Worm (Caenorhabditis elegans): ENCODE results near the gene C16C10.9.

The C16C10.9 gene

DNA sequence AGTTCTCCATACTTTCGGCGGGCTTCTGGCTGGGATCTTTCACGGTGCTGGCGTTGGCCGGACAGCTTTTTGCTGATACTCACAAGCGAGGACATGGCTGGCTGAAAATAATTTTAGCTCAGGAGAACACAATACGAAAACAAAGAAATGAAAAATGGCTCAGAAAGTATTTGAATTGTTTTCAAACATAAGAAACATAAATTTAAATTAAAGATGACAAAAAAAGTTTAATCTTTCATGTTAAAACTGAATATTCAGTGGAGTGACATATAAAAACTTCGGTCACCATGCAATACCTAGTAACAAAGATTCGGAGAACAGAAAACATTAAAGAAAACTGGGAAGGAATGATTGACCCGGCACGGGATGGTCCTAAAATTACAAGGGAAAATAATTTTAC, 21.4 kb upstream of the C16C10.9 start, which contains the start of gene C16C10.2:
C16C10.2 (minus strand) TSS at position 101 of the 400 bp plus-strand sequence.
- TF ChIP-seq hlh-8 (tag; optimal IDR thresholded peaks at IDR 0.05) (no peak), ref-2 (tag; optimal IDR thresholded peaks at IDR 0.05) (no peak), tbx-7 (tag; optimal IDR thresholded peaks at IDR 0.05) (no peak), ceh-45 (GFP tag; IDR thresholded peaks at IDR 0.05) (no peak), eyg-1 (tag; optimal IDR thresholded peaks at IDR 0.05) (no peak), fkh-6 (tag; optimal IDR thresholded peaks at IDR 0.05) (no peak), npax-4 (tag; optimal IDR thresholded peaks at IDR 0.05) (no peak)

DNA sequence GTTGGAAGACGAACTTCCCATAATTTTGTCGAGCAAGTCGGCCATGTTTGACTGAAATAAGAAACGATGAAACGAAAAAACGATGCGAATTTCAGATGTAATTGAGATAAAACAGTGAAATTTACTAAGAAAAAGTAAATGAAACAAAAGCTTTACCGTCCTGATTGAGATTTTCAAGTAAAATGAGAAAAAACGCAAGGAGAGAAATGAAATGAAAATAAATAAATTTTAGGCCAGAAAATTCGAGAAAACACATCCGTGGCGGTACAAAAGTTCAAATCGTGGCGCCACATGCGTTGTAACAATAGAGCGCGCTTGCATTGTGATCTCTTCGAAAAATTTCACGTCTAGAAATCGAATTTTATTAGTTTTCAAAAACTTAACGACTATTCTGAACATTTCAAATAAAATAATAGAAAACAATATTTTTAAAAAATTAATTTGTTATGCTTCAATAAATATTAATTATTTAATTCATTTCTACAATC, 19.0 kb upstream of the C16C10.9 start, which contains the start of the genes hrde-1 and C16C10.13:
hrde-1 (minus strand) TSS at position 51 of the 488 bp plus-strand sequence.
C16C10.13 (plus strand) TSS at position 332 of the 488 bp plus-strand sequence.
- TF ChIP-seq pax-1 (tag; optimal IDR thresholded peaks at IDR 0.05) (no peak), T23F11.4 (GFP tag; optimal IDR thresholded peaks at IDR 0.05) (no peak), ahr-1 (tag; optimal IDR thresholded peaks at IDR 0.05) (no peak), eyg-1 (tag; optimal IDR thresholded peaks at IDR 0.05) (no peak), ref-2 (tag; optimal IDR thresholded peaks at IDR 0.05) (no peak), ceh-14 (tag; optimal IDR thresholded peaks at IDR 0.05) (no peak), nfya-1 (tag; optimal IDR thresholded peaks at IDR 0.05) (no peak), gmeb-2 (tag; optimal IDR thresholded peaks at IDR 0.05) (no peak), tbx-2 (tag; optimal IDR thresholded peaks at IDR 0.05) (no peak), nhr-11 (tag; optimal IDR thresholded peaks at IDR 0.05) (no peak), ceh-30 (tag; optimal IDR thresholded peaks at IDR 0.05) (no peak), dve-1 (tag; optimal IDR thresholded peaks at IDR 0.05) (no peak), ceh-9 (tag; optimal IDR thresholded peaks at IDR 0.05) (no peak), dmd-4 (tag; optimal IDR thresholded peaks at IDR 0.05; ENCODE audit: borderline replicate concordance) (no peak), syd-9 (tag; optimal IDR thresholded peaks at IDR 0.05) (no peak)

DNA sequence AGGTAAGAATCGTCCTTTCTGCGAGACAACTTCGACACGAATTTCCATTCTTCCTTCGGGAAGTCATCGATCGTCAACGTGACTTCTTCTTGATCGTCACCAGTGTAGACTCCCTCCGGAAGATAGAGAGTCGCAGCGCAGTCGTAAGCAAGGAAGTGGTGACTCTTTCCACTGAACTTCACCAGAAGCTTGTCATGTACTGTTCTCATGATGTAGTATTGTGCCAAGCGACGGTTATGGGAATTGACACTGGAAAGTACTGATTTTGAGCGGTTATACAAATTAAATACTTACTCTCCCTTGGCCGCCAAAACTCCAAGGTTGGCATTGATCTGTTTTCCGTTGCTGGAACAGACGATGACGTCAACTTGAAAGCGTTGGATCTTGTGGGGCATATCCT, 18.3 kb upstream of the C16C10.9 start:
- TF ChIP-seq fax-1 (tag; optimal IDR thresholded peaks at IDR 0.05) (no peak), ceh-9 (tag; optimal IDR thresholded peaks at IDR 0.05) (no peak), ceh-24 (tag; optimal IDR thresholded peaks at IDR 0.05) (no peak), Y22D7AL.16 (tag; optimal IDR thresholded peaks at IDR 0.05) (no peak), ceh-18 (tag; optimal IDR thresholded peaks at IDR 0.05) (no peak), pax-1 (tag; optimal IDR thresholded peaks at IDR 0.05) (no peak), ceh-31 (tag; optimal IDR thresholded peaks at IDR 0.05) (no peak), ceh-19 (GFP tag; optimal IDR thresholded peaks at IDR 0.05) (no peak), C08G9.2 (tag; optimal IDR thresholded peaks at IDR 0.05) (no peak), T23F11.4 (GFP tag; optimal IDR thresholded peaks at IDR 0.05) (no peak), ceh-34 (tag; optimal IDR thresholded peaks at IDR 0.05) (no peak)

DNA sequence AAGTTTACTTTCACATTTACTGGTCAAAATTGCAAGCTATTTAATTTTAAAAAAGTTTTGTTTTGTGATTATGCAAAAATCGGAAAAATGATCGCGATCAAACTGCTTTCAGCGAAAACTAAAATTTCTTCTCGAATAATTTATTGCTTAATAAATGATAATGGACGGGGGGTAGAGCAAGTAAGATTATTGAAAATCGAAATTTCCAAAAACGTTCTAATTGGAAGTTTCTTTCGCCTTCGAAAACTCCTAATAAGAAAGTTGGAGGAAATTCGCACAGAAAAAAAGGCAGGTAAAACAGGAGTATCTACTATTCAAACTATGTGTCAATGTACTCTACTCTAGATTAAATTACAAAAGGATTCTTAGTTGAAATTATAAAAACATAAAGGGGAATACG, 15.0 kb upstream of the C16C10.9 start:
- TF ChIP-seq ceh-6 (GFP tag; optimal IDR thresholded peaks at IDR 0.05) (no peak), syd-9 (tag; optimal IDR thresholded peaks at IDR 0.05) (no peak), ceh-22 (tag; optimal IDR thresholded peaks at IDR 0.05) (no peak), elt-2 (tag; optimal IDR thresholded peaks at IDR 0.05) (no peak), fax-1 (tag; optimal IDR thresholded peaks at IDR 0.05) (no peak), tbx-2 (tag; optimal IDR thresholded peaks at IDR 0.05) (no peak), hlh-15 (tag; optimal IDR thresholded peaks at IDR 0.05) (no peak), ceh-45 (GFP tag; IDR thresholded peaks at IDR 0.05) (no peak), pax-1 (tag; optimal IDR thresholded peaks at IDR 0.05) (no peak), ets-4 (tag; optimal IDR thresholded peaks at IDR 0.05) (no peak), pha-2 (tag; optimal IDR thresholded peaks at IDR 0.05) (no peak), ceh-14 (tag; optimal IDR thresholded peaks at IDR 0.05) (no peak), nhr-232 (tag; optimal IDR thresholded peaks at IDR 0.05) (no peak), unc-55 (GFP tag; optimal IDR thresholded peaks at IDR 0.05) (no peak), pros-1 (tag; optimal IDR thresholded peaks at IDR 0.05) (no peak)
